Worm (Caenorhabditis elegans) whole organism, L4 larva: ENCODE data around the gene ivns-1.
A peak's percentile ranks its signal among the peaks of the same experiment; 100 is the strongest.

ENCODE experiments used
- D1046.2 ChIP-seq: fragments of 200-800 bp; sonication (Bioruptor generic); IDR thresholded peaks from 2 replicates; pipeline ENCODE4 v1.3.6; 2022; ENCODE audit warnings: missing genetic modification characterization, missing compliant biosample characterization
- F37D6.2 ChIP-seq: sonication (generic microtip); optimal IDR thresholded peaks from 2 replicates; lab custom pipeline; 2016; ENCODE audit warnings: mild to moderate bottlenecking, missing genetic modification characterization, missing compliant biosample characterization
- F44E2.7 ChIP-seq: fragments of 200-800 bp; sonication (Bioruptor generic); IDR thresholded peaks from 2 replicates; pipeline ENCODE4 v2.1.2; 2022; ENCODE audit warnings: missing genetic modification characterization, missing compliant biosample characterization
- F49E8.2 ChIP-seq: sonication (generic microtip); optimal IDR thresholded peaks from 2 replicates; lab custom pipeline; 2016; ENCODE audit warnings: missing compliant biosample characterization, mild to moderate bottlenecking, missing genetic modification characterization, borderline replicate concordance
- R02D3.7 ChIP-seq: fragments of 150-350 bp; sonication (generic microtip); optimal IDR thresholded peaks from 3 replicates; lab custom pipeline; 2014; ENCODE audit warnings: missing biosample characterization, missing genetic modification characterization
- T26A8.4 ChIP-seq: fragments of 200-800 bp; sonication (Bioruptor generic); IDR thresholded peaks from 2 replicates; pipeline ENCODE4 v1.3.6; 2022; ENCODE audit warnings: missing genetic modification characterization, missing compliant biosample characterization
- Y105C5A.15 ChIP-seq: fragments of 200-800 bp; sonication (Bioruptor generic); IDR thresholded peaks from 2 replicates; pipeline ENCODE4 v1.3.6; 2022; ENCODE audit warnings: missing genetic modification characterization, missing compliant biosample characterization
- ZK337.2 ChIP-seq: fragments of 200-800 bp; sonication (Bioruptor generic); IDR thresholded peaks from 2 replicates; pipeline ENCODE4 v1.3.6; 2022; ENCODE audit warnings: missing genetic modification reagents, missing genetic modification characterization, missing compliant biosample characterization
- ama-1 ChIP-seq: fragments of 150-350 bp; optimal IDR thresholded peaks from 2 replicates; lab custom pipeline; 2014; ENCODE audit warnings: inconsistent platforms, mixed read lengths
- arid-1 ChIP-seq: fragments of 200-800 bp; sonication (Bioruptor generic); conservative IDR thresholded peaks from 2 replicates; pipeline ENCODE4 v1.3.6; 2022; ENCODE audit warnings: missing genetic modification reagents, missing genetic modification characterization, missing compliant biosample characterization
- attf-4 ChIP-seq: sonication (generic microtip); optimal IDR thresholded peaks from 3 replicates; lab custom pipeline; 2017; ENCODE audit warnings: missing biosample characterization, missing genetic modification characterization
- ceh-20 ChIP-seq: fragments of 200-800 bp; sonication (Bioruptor generic); IDR thresholded peaks from 2 replicates; pipeline ENCODE4 v1.3.6; 2022; ENCODE audit warnings: missing genetic modification reagents, missing genetic modification characterization, missing compliant biosample characterization
- ceh-28 ChIP-seq: fragments of 150-350 bp; optimal IDR thresholded peaks from 2 replicates; lab custom pipeline; 2014; ENCODE audit warnings: missing biosample characterization, missing genetic modification reagents, missing genetic modification characterization
- ceh-44 ChIP-seq: fragments of 200-800 bp; sonication (Bioruptor generic); IDR thresholded peaks from 2 replicates; pipeline ENCODE4 v1.3.6; 2022; ENCODE audit warnings: missing genetic modification reagents, missing genetic modification characterization, missing compliant biosample characterization
- cey-2 ChIP-seq: sonication (generic microtip); optimal IDR thresholded peaks from 3 replicates; lab custom pipeline; 2017; ENCODE audit warnings: missing genetic modification characterization, mild to moderate bottlenecking, missing compliant biosample characterization, antibody characterized with exemption, borderline replicate concordance; ENCODE audit not compliant: insufficient read depth
- daf-12 ChIP-seq: fragments of 150-350 bp; optimal IDR thresholded peaks from 2 replicates; lab custom pipeline; 2014; ENCODE audit warnings: missing biosample characterization, missing genetic modification reagents, missing genetic modification characterization
- daf-16 ChIP-seq, 3 experiments: sonication (generic microtip); optimal IDR thresholded peaks; 2 replicates each; lab custom pipeline; 2016 to 2017; ENCODE audit warnings: missing genetic modification characterization in 3 of 3, missing genetic modification reagents in 3 of 3, mild to moderate bottlenecking in 2 of 3, missing compliant biosample characterization in 2 of 3, missing biosample characterization in 1 of 3, moderate library complexity in 1 of 3
- dmd-9 ChIP-seq: fragments of 200-800 bp; sonication (Bioruptor generic); IDR thresholded peaks from 2 replicates; pipeline ENCODE4 v1.3.6; 2022; ENCODE audit warnings: missing genetic modification reagents, missing genetic modification characterization, missing compliant biosample characterization
- dpl-1 ChIP-seq: fragments of 150-350 bp; optimal IDR thresholded peaks from 2 replicates; lab custom pipeline; 2014; ENCODE audit warnings: missing biosample characterization, missing genetic modification reagents, missing genetic modification characterization
- egl-43 ChIP-seq: fragments of 200-800 bp; sonication (Bioruptor generic); IDR thresholded peaks from 2 replicates; pipeline ENCODE4 v1.3.6; 2022; ENCODE audit warnings: missing genetic modification reagents, missing genetic modification characterization, missing compliant biosample characterization
- fkh-10 ChIP-seq: fragments of 150-350 bp; optimal IDR thresholded peaks from 2 replicates; lab custom pipeline; 2014; ENCODE audit warnings: missing biosample characterization, missing genetic modification reagents, missing genetic modification characterization
- fos-1 ChIP-seq: fragments of 150-350 bp; optimal IDR thresholded peaks from 2 replicates; lab custom pipeline; 2014; ENCODE audit warnings: missing biosample characterization, missing genetic modification characterization
- gei-8 ChIP-seq: fragments of 200-800 bp; sonication (Bioruptor generic); optimal IDR thresholded peaks from 2 replicates; lab custom pipeline; 2018; ENCODE audit warnings: mild to moderate bottlenecking, missing genetic modification characterization, missing compliant biosample characterization
- hmg-1.1 ChIP-seq: fragments of 200-800 bp; sonication (Bioruptor generic); IDR thresholded peaks from 2 replicates; pipeline ENCODE4 v1.3.6; 2022; ENCODE audit warnings: missing genetic modification reagents, missing genetic modification characterization, missing compliant biosample characterization
- lin-15B ChIP-seq: fragments of 150-350 bp; sonication (generic microtip); optimal IDR thresholded peaks from 3 replicates; lab custom pipeline; 2014; ENCODE audit warnings: missing biosample characterization, missing genetic modification characterization
- lin-29 ChIP-seq: fragments of 200-800 bp; sonication (Bioruptor generic); IDR thresholded peaks from 2 replicates; pipeline ENCODE4 v1.3.6; 2022; ENCODE audit warnings: missing genetic modification reagents, missing genetic modification characterization, missing compliant biosample characterization
- lin-38 ChIP-seq: fragments of 200-800 bp; sonication (Bioruptor generic); IDR thresholded peaks from 2 replicates; pipeline ENCODE4 v1.3.6; 2022; ENCODE audit warnings: missing genetic modification reagents, missing genetic modification characterization, missing compliant biosample characterization
- lir-3 ChIP-seq: sonication (generic microtip); optimal IDR thresholded peaks from 2 replicates; lab custom pipeline; 2016; ENCODE audit warnings: mild to moderate bottlenecking, missing genetic modification characterization, missing compliant biosample characterization
- madf-9 ChIP-seq: fragments of 200-800 bp; sonication (Bioruptor generic); conservative IDR thresholded peaks from 2 replicates; pipeline ENCODE4 v1.3.6; 2022; ENCODE audit warnings: missing genetic modification reagents, missing genetic modification characterization, missing compliant biosample characterization
- mdl-1 ChIP-seq, 2 experiments: fragments of 150-350 bp in 1 of 2; sonication (generic microtip) in 1 of 2; optimal IDR thresholded peaks; 2 replicates each; lab custom pipeline; 2014 to 2017; ENCODE audit warnings: missing biosample characterization in 2 of 2, missing genetic modification characterization in 2 of 2
- mxl-3 ChIP-seq: fragments of 200-800 bp; sonication (Bioruptor generic); optimal IDR thresholded peaks from 2 replicates; lab custom pipeline; 2018; ENCODE audit warnings: mild to moderate bottlenecking, missing genetic modification characterization, missing compliant biosample characterization
- nhr-102 ChIP-seq: sonication (generic microtip); optimal IDR thresholded peaks from 2 replicates; lab custom pipeline; 2016; ENCODE audit warnings: mild to moderate bottlenecking, missing genetic modification characterization, moderate library complexity, missing compliant biosample characterization
- nhr-28 ChIP-seq: fragments of 150-350 bp; optimal IDR thresholded peaks from 2 replicates; lab custom pipeline; 2014; ENCODE audit warnings: missing biosample characterization, missing genetic modification characterization
- nhr-41 ChIP-seq: fragments of 200-800 bp; sonication (Bioruptor generic); IDR thresholded peaks from 2 replicates; pipeline ENCODE4 v1.3.6; 2022; ENCODE audit warnings: missing genetic modification reagents, missing genetic modification characterization, missing compliant biosample characterization
- nhr-42 ChIP-seq: fragments of 200-800 bp; sonication (Bioruptor generic); IDR thresholded peaks from 2 replicates; pipeline ENCODE4 v1.3.6; 2022; ENCODE audit warnings: missing genetic modification characterization, missing compliant biosample characterization
- nhr-76 ChIP-seq: fragments of 150-350 bp; optimal IDR thresholded peaks from 2 replicates; lab custom pipeline; 2014; ENCODE audit warnings: missing biosample characterization, missing genetic modification characterization
- nhr-77 ChIP-seq: fragments of 150-350 bp; optimal IDR thresholded peaks from 2 replicates; lab custom pipeline; 2014; ENCODE audit warnings: missing biosample characterization, missing genetic modification characterization
- pqm-1 ChIP-seq: sonication (generic microtip); optimal IDR thresholded peaks from 2 replicates; lab custom pipeline; 2017; ENCODE audit warnings: missing biosample characterization, missing genetic modification characterization
- set-16 ChIP-seq: fragments of 200-800 bp; sonication (Bioruptor generic); IDR thresholded peaks from 2 replicates; pipeline ENCODE4 v1.3.6; 2022; ENCODE audit warnings: missing genetic modification reagents, missing genetic modification characterization, missing compliant biosample characterization
- skn-1 ChIP-seq: fragments of 150-350 bp; optimal IDR thresholded peaks from 2 replicates; lab custom pipeline; 2014; ENCODE audit warnings: missing biosample characterization, missing genetic modification characterization
- spr-1 ChIP-seq: sonication (generic microtip); optimal IDR thresholded peaks from 2 replicates; lab custom pipeline; 2016; ENCODE audit warnings: mild to moderate bottlenecking, missing genetic modification characterization, missing compliant biosample characterization
- spr-3 ChIP-seq: fragments of 200-800 bp; sonication (Bioruptor generic); optimal IDR thresholded peaks from 2 replicates; lab custom pipeline; 2018; ENCODE audit warnings: mild to moderate bottlenecking, missing genetic modification characterization, missing compliant biosample characterization
- tag-97 ChIP-seq: fragments of 200-800 bp; sonication (Bioruptor generic); IDR thresholded peaks from 2 replicates; pipeline ENCODE4 v1.3.6; 2022; ENCODE audit warnings: missing genetic modification characterization, missing compliant biosample characterization
- tra-1 ChIP-seq: fragments of 200-800 bp; sonication (Bioruptor generic); IDR thresholded peaks from 2 replicates; pipeline ENCODE4 v1.3.6; 2022; ENCODE audit warnings: missing genetic modification reagents, missing genetic modification characterization, missing compliant biosample characterization
- unc-39 ChIP-seq: sonication (generic microtip); optimal IDR thresholded peaks from 2 replicates; lab custom pipeline; 2017; ENCODE audit warnings: missing biosample characterization, missing genetic modification characterization
- unc-62 ChIP-seq, 3 experiments: fragments of 150-350 bp in 1 of 3; sonication (generic microtip); optimal IDR thresholded peaks in 2 of 3; peaks in 1 of 3; 1 replicate in 1 of 3; 2 replicates in 2 of 3; lab custom pipeline; 2014 to 2017; ENCODE audit warnings: missing biosample characterization in 3 of 3, missing genetic modification characterization in 3 of 3, missing genetic modification reagents in 3 of 3, missing genotype in 1 of 3
- vab-7 ChIP-seq: fragments of 200-800 bp; sonication (Bioruptor generic); IDR thresholded peaks from 2 replicates; pipeline ENCODE4 v1.3.6; 2022; ENCODE audit warnings: missing genetic modification reagents, missing genetic modification characterization, missing compliant biosample characterization
- zag-1 ChIP-seq: fragments of 150-350 bp; optimal IDR thresholded peaks from 2 replicates; lab custom pipeline; 2014; ENCODE audit warnings: missing biosample characterization, missing genetic modification characterization
- zfp-3 ChIP-seq: fragments of 200-800 bp; sonication (Bioruptor generic); conservative IDR thresholded peaks from 2 replicates; pipeline ENCODE4 v1.3.6; 2022; ENCODE audit warnings: missing genetic modification reagents, missing genetic modification characterization, missing compliant biosample characterization
- ztf-11 ChIP-seq: fragments of 150-350 bp; optimal IDR thresholded peaks from 2 replicates; lab custom pipeline; 2014; ENCODE audit warnings: missing biosample characterization, missing genetic modification characterization

ivns-1 gene

DNA sequence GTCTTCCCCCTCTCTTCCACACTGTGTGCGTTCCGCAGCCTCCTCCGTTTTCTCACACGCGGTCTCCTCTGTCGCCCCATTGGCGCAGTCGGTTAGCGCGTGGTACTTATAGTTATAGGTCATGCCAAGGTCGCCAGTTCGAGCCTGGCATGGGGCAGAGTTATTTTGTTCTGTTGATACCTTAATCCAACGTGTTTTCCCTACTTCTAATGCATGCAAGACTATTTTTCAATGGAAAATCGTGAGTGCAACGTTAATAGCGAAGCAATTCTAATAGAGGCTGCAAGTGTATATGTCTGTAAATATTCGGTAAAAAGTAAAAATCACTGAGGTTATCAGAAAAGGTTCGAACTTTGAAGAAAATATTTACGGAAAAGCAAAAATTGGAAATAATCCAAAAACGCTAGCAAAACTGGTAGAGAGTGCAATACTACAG is 27.0 kb upstream of the ivns-1 start (continued):
- TF ChIP-seq unc-39 (tag; lab: Kevin White, UChicago): no peak
- TF ChIP-seq arid-1: peak; percentile 71; the same call in 1 of the 2 replicates
- TF ChIP-seq nhr-28 (tag; lab: Kevin White, UChicago): no peak
- peak; percentile 78 for TF ChIP-seq mxl-3 (GFP tag; lab: Kevin White, UChicago)
- TF ChIP-seq dmd-9 (GFP tag; lab: Robert Waterston, UW): peak; percentile 83; the same call in 1 of the 2 replicates
- TF ChIP-seq D1046.2 (GFP tag; lab: Robert Waterston, UW): 0 out of 2 replicates have a peak, but pooled peaks have one; percentile 66
- TF ChIP-seq nhr-76: no peak
- peak; percentile 68; the same call in 1 of the 2 replicates for TF ChIP-seq vab-7 (GFP tag; lab: Robert Waterston, UW)
- TF ChIP-seq ceh-28: no peak
- peak; percentile 83; the same call in 1 of the 2 replicates for TF ChIP-seq ceh-44 (GFP tag; lab: Robert Waterston, UW)
- no peak for TF ChIP-seq fkh-10 (GFP tag; lab: Kevin White, UChicago)
- no peak for TF ChIP-seq daf-12 (tag; lab: Kevin White, UChicago)
- peak; percentile 50; the same call in 1 of the 2 replicates for TF ChIP-seq lin-29 (GFP tag; lab: Robert Waterston, UW)
- TF ChIP-seq ceh-20 (GFP tag; lab: Robert Waterston, UW): peak; percentile 73
- no peak for TF ChIP-seq nhr-77 (tag; lab: Kevin White, UChicago)
- no peak for TF ChIP-seq R02D3.7 (tag; lab: Kevin White, UChicago)
- TF ChIP-seq nhr-41: no peak
- peak; percentile 44 to 66 for TF ChIP-seq mdl-1 (tag; optimal IDR thresholded peaks at IDR 0.05; lab: Kevin White, UChicago)
- no peak for TF ChIP-seq pqm-1 (tag; lab: Kevin White, UChicago)
- peak; percentile 77; the same call in 1 of the 2 replicates for TF ChIP-seq Y105C5A.15 (GFP tag; lab: Robert Waterston, UW)
- TF ChIP-seq cey-2 (tag; lab: Kevin White, UChicago): peak; percentile 27
- TF ChIP-seq ama-1 (lab: Kevin White, UChicago): no peak
- peak; percentile 66 to 88 for TF ChIP-seq daf-16 (GFP tag; optimal IDR thresholded peaks at IDR 0.05; lab: Kevin White, UChicago)
- TF ChIP-seq daf-16 (tag; optimal IDR thresholded peaks at IDR 0.05; lab: Kevin White, UChicago): peak; percentile 78
- TF ChIP-seq zfp-3 (GFP tag; lab: Robert Waterston, UW): peak; percentile 68; the same call in 1 of the 2 replicates
- peak; percentile 80 for TF ChIP-seq madf-9 (GFP tag; lab: Robert Waterston, UW)
- no peak for TF ChIP-seq tag-97
- TF ChIP-seq fos-1 (tag; lab: Kevin White, UChicago): no peak
- TF ChIP-seq gei-8 (GFP tag; lab: Kevin White, UChicago): peak; percentile 73
- peak; percentile 82 for TF ChIP-seq nhr-102 (tag; lab: Kevin White, UChicago)
- no peak for TF ChIP-seq ztf-11 (tag; lab: Kevin White, UChicago)
- TF ChIP-seq ZK337.2 (GFP tag; lab: Robert Waterston, UW): peak; percentile 38; the same call in 1 of the 2 replicates
- TF ChIP-seq spr-3 (GFP tag; lab: Kevin White, UChicago): peak; percentile 85
- peak; percentile 92 for TF ChIP-seq hmg-1.1 (GFP tag; lab: Robert Waterston, UW)
- TF ChIP-seq zag-1 (tag; lab: Kevin White, UChicago): no peak
- no peak for TF ChIP-seq attf-4 (tag; lab: Kevin White, UChicago)
- TF ChIP-seq unc-62 (GFP tag; optimal IDR thresholded peaks at IDR 0.05 in 1 of 2; lab: Kevin White, UChicago): peak in 1 of 2 experiments; percentile 97
- TF ChIP-seq unc-62 (tag; optimal IDR thresholded peaks at IDR 0.05; lab: Kevin White, UChicago): no peak
- TF ChIP-seq egl-43 (GFP tag; lab: Robert Waterston, UW): peak; percentile 94
- TF ChIP-seq lir-3: peak; percentile 61
- peak; percentile 74 for TF ChIP-seq F49E8.2
- TF ChIP-seq set-16 (GFP tag; lab: Robert Waterston, UW): peak; percentile 38; the same call in 1 of the 2 replicates
- TF ChIP-seq F37D6.2 (tag; lab: Kevin White, UChicago): peak; percentile 54
- TF ChIP-seq F44E2.7 (GFP tag; lab: Robert Waterston, UW): 0 out of 2 replicates have a peak, but pooled peaks have one; percentile 36
- peak; percentile 69 for TF ChIP-seq spr-1 (tag; lab: Kevin White, UChicago)
- no peak for TF ChIP-seq lin-15B (tag; lab: Kevin White, UChicago)
- peak; percentile 80 for TF ChIP-seq T26A8.4 (GFP tag; lab: Robert Waterston, UW)
- peak; percentile 72 for TF ChIP-seq tra-1
- TF ChIP-seq skn-1 (tag; lab: Kevin White, UChicago): no peak
- no peak for TF ChIP-seq dpl-1 (GFP tag; lab: Kevin White, UChicago)
- TF ChIP-seq nhr-42 (GFP tag; lab: Robert Waterston, UW): peak; percentile 72
- TF ChIP-seq lin-38 (GFP tag; lab: Robert Waterston, UW): peak; percentile 66
